Fruit fly (Drosophila melanogaster) whole organism, embryonic: ENCODE measurements around the gene CG8891.

Experiments
- Atf3 ChIP-seq: fragments of 200-800 bp; sonication (Bioruptor generic); optimal IDR thresholded peaks from 3 replicates; lab custom pipeline; 2016; ENCODE audit warnings: missing biosample characterization, missing genetic modification characterization
- B-H2 ChIP-seq: fragments of 200-800 bp; sonication (Bioruptor generic); optimal IDR thresholded peaks from 2 replicates; lab custom pipeline; 2018; ENCODE audit warnings: missing biosample characterization, mild to moderate bottlenecking, missing genetic modification characterization
- CG10274 ChIP-seq: fragments of 200-800 bp; sonication (Bioruptor generic); optimal IDR thresholded peaks from 3 replicates; lab custom pipeline; 2017; ENCODE audit warnings: missing biosample characterization, mild to moderate bottlenecking, missing genetic modification characterization
- CG10321 ChIP-seq: fragments of 200-800 bp; sonication (Bioruptor generic); IDR thresholded peaks from 2 replicates; pipeline ENCODE4 v1.3.6; 2022; ENCODE audit warnings: missing biosample characterization, missing genetic modification characterization
- CG10654 ChIP-seq: fragments of 200-800 bp; sonication (Bioruptor generic); optimal IDR thresholded peaks from 2 replicates; lab custom pipeline; 2016; ENCODE audit warnings: missing biosample characterization, missing genetic modification characterization
- CG11247 ChIP-seq: fragments of 200-800 bp; sonication (Bioruptor generic); IDR thresholded peaks from 2 replicates; pipeline ENCODE4 v1.3.6; 2022; ENCODE audit warnings: missing biosample characterization, missing genetic modification characterization
- CG14965 ChIP-seq: fragments of 200-800 bp; sonication (Bioruptor generic); optimal IDR thresholded peaks from 2 replicates; lab custom pipeline; 2016; ENCODE audit warnings: missing biosample characterization, missing genetic modification characterization, borderline replicate concordance
- CG15269 ChIP-seq: fragments of 200-800 bp; sonication (Bioruptor generic); optimal IDR thresholded peaks from 2 replicates; lab custom pipeline; 2018; ENCODE audit warnings: missing biosample characterization, mild to moderate bottlenecking, missing genetic modification characterization, moderate library complexity
- CG16863 ChIP-seq: fragments of 200-800 bp; sonication (Bioruptor generic); optimal IDR thresholded peaks from 3 replicates; lab custom pipeline; 2016; ENCODE audit warnings: missing biosample characterization, missing genetic modification characterization
- CG17612 ChIP-seq: fragments of 200-800 bp; sonication (Bioruptor generic); IDR thresholded peaks from 2 replicates; pipeline ENCODE4 v1.3.6; 2022; ENCODE audit warnings: missing biosample characterization, missing genetic modification characterization
- CG1792 ChIP-seq: fragments of 200-800 bp; sonication (Bioruptor generic); optimal IDR thresholded peaks from 2 replicates; lab custom pipeline; 2016; ENCODE audit warnings: missing biosample characterization, missing genetic modification characterization
- CG18599 ChIP-seq: fragments of 200-800 bp; sonication (Bioruptor generic); optimal IDR thresholded peaks from 3 replicates; lab custom pipeline; 2017; ENCODE audit warnings: missing biosample characterization, missing genetic modification characterization, mild to moderate bottlenecking, moderate library complexity, missing genetic modification reagents
- CG18619 ChIP-seq: fragments of 200-800 bp; sonication (Bioruptor generic); optimal IDR thresholded peaks from 3 replicates; lab custom pipeline; 2017; ENCODE audit warnings: missing biosample characterization, mild to moderate bottlenecking, missing genetic modification characterization
- CG2202 ChIP-seq: fragments of 200-800 bp; sonication (Bioruptor generic); optimal IDR thresholded peaks from 2 replicates; lab custom pipeline; 2018; ENCODE audit warnings: missing biosample characterization, mild to moderate bottlenecking, missing genetic modification characterization
- CG30431 ChIP-seq: fragments of 200-800 bp; sonication (Bioruptor generic); optimal IDR thresholded peaks from 2 replicates; lab custom pipeline; 2017; ENCODE audit warnings: missing biosample characterization, missing genetic modification characterization
- CG32532 ChIP-seq: fragments of 200-800 bp; sonication (Bioruptor generic); IDR thresholded peaks from 2 replicates; pipeline ENCODE4 v1.3.6; 2022; ENCODE audit warnings: missing biosample characterization, missing genetic modification characterization
- CG4854 ChIP-seq: fragments of 200-800 bp; sonication (Bioruptor generic); optimal IDR thresholded peaks from 2 replicates; lab custom pipeline; 2016; ENCODE audit warnings: missing biosample characterization, missing genetic modification characterization, inconsistent platforms
- CG7271 ChIP-seq: fragments of 200-800 bp; sonication (Bioruptor generic); optimal IDR thresholded peaks from 2 replicates; lab custom pipeline; 2018; ENCODE audit warnings: missing biosample characterization, mild to moderate bottlenecking, missing genetic modification characterization, moderate library complexity
- CG7786 ChIP-seq: fragments of 200-800 bp; sonication (Bioruptor generic); optimal IDR thresholded peaks from 2 replicates; lab custom pipeline; 2016; ENCODE audit warnings: missing biosample characterization, missing genetic modification characterization
- CG7963 ChIP-seq: fragments of 200-800 bp; sonication (Bioruptor generic); IDR thresholded peaks from 3 replicates; pipeline ENCODE4 v1.3.6; 2022; ENCODE audit warnings: missing biosample characterization, missing genetic modification characterization; ENCODE audit not compliant: partially characterized antibody
- CG8478 ChIP-seq: fragments of >200 bp; optimal IDR thresholded peaks from 2 replicates; lab custom pipeline; 2018
- CG9876 ChIP-seq: fragments of 200-800 bp; sonication (Bioruptor generic); optimal IDR thresholded peaks from 2 replicates; lab custom pipeline; 2016; ENCODE audit warnings: missing biosample characterization, missing genetic modification characterization
- CoRest ChIP-seq: fragments of 200-800 bp; sonication (Bioruptor generic); optimal IDR thresholded peaks from 3 replicates; lab custom pipeline; 2018; ENCODE audit warnings: missing biosample characterization, mild to moderate bottlenecking, missing genetic modification characterization, moderate library complexity
- D19A ChIP-seq: fragments of 200-800 bp; optimal IDR thresholded peaks from 3 replicates; lab custom pipeline; 2019; ENCODE audit warnings: missing biosample characterization, mild to moderate bottlenecking, missing genetic modification characterization, moderate library complexity
- Dbx ChIP-seq: fragments of 200-800 bp; sonication (Bioruptor generic); IDR thresholded peaks from 3 replicates; pipeline ENCODE4 v1.3.6; 2022; ENCODE audit warnings: missing biosample characterization, missing genetic modification characterization
- Eip74EF ChIP-seq, 2 experiments: fragments of 200-800 bp in 1 of 2; fragments of >200 bp in 1 of 2; sonication (Bioruptor generic) in 1 of 2; optimal IDR thresholded peaks; 2 replicates each; lab custom pipeline; 2017 to 2019; ENCODE audit warnings: missing biosample characterization in 2 of 2, missing genetic modification characterization in 2 of 2, mild to moderate bottlenecking in 1 of 2, moderate library complexity in 1 of 2
- HmgZ ChIP-seq: fragments of 200-800 bp; sonication (Bioruptor generic); optimal IDR thresholded peaks from 2 replicates; lab custom pipeline; 2018; ENCODE audit warnings: missing biosample characterization, mild to moderate bottlenecking, missing genetic modification characterization
- MESR4 ChIP-seq: fragments of 200-800 bp; sonication (Bioruptor generic); optimal IDR thresholded peaks from 2 replicates; lab custom pipeline; 2018; ENCODE audit warnings: missing biosample characterization, mild to moderate bottlenecking, missing genetic modification characterization, moderate library complexity
- Max ChIP-seq: fragments of 200-800 bp; sonication (Bioruptor generic); optimal IDR thresholded peaks from 2 replicates; lab custom pipeline; 2016; ENCODE audit warnings: missing biosample characterization, mild to moderate bottlenecking, missing genetic modification characterization
- Optix ChIP-seq: fragments of 200-800 bp; sonication (Bioruptor generic); IDR thresholded peaks from 3 replicates; pipeline ENCODE4 v1.3.6; 2022; ENCODE audit warnings: missing biosample characterization, missing genetic modification characterization
- Taf1 ChIP-seq: fragments of 200-800 bp; sonication (Bioruptor generic); IDR thresholded peaks from 2 replicates; pipeline ENCODE4 v1.3.6; 2022; ENCODE audit warnings: missing biosample characterization, missing genetic modification characterization
- amos ChIP-seq: fragments of 200-800 bp; sonication (Bioruptor generic); IDR thresholded peaks from 2 replicates; pipeline ENCODE4 v1.3.6; 2022; ENCODE audit warnings: missing biosample characterization, missing genetic modification characterization; ENCODE audit not compliant: partially characterized antibody
- bsh ChIP-seq, 2 experiments: fragments of 200-800 bp; sonication (Bioruptor generic); optimal IDR thresholded peaks; 2 replicates each; lab custom pipeline; 2017 to 2018; ENCODE audit warnings: mild to moderate bottlenecking in 2 of 2, missing biosample characterization in 2 of 2, missing genetic modification characterization in 2 of 2, moderate library complexity in 1 of 2
- crol ChIP-seq: fragments of 200-800 bp; sonication (Bioruptor generic); IDR thresholded peaks from 2 replicates; pipeline ENCODE4 v1.3.6; 2022; ENCODE audit warnings: missing biosample characterization, missing genetic modification characterization
- da ChIP-seq: fragments of 200-800 bp; sonication (Bioruptor generic); optimal IDR thresholded peaks from 2 replicates; lab custom pipeline; 2016; ENCODE audit warnings: missing biosample characterization, missing genetic modification characterization
- dimm ChIP-seq: fragments of 200-800 bp; sonication (Bioruptor generic); IDR thresholded peaks from 2 replicates; pipeline ENCODE4 v1.3.6; 2022; ENCODE audit warnings: missing biosample characterization, missing genetic modification characterization
- dpn ChIP-seq, 2 experiments: fragments of 200-800 bp; sonication (Bioruptor generic); optimal IDR thresholded peaks; 3 replicates each; lab custom pipeline; 2016; ENCODE audit warnings: missing biosample characterization in 2 of 2, missing genetic modification characterization in 2 of 2
- dysf ChIP-seq: fragments of 200-800 bp; sonication (Bioruptor generic); IDR thresholded peaks from 3 replicates; pipeline ENCODE4 v1.3.6; 2022; ENCODE audit warnings: missing biosample characterization, missing genetic modification characterization
- grau ChIP-seq: fragments of 200-800 bp; optimal IDR thresholded peaks from 3 replicates; lab custom pipeline; 2019; ENCODE audit warnings: missing biosample characterization, mild to moderate bottlenecking, missing genetic modification characterization, moderate library complexity
- hth ChIP-seq: fragments of >200 bp; optimal IDR thresholded peaks from 2 replicates; lab custom pipeline; 2017; ENCODE audit warnings: inconsistent platforms
- ind ChIP-seq: fragments of 200-800 bp; sonication (Bioruptor generic); optimal IDR thresholded peaks from 3 replicates; lab custom pipeline; 2016; ENCODE audit warnings: missing biosample characterization, missing genetic modification characterization
- jing ChIP-seq: fragments of 200-800 bp; sonication (Bioruptor generic); optimal IDR thresholded peaks from 2 replicates; lab custom pipeline; 2018; ENCODE audit warnings: missing biosample characterization, mild to moderate bottlenecking, missing genetic modification characterization
- otp ChIP-seq: fragments of 200-800 bp; sonication (Bioruptor generic); IDR thresholded peaks from 3 replicates; pipeline ENCODE4, ENCODE4 v1.3.6; 2022; ENCODE audit warnings: missing biosample characterization, missing genetic modification characterization
- peb ChIP-seq: fragments of 200-800 bp; sonication (Bioruptor generic); IDR thresholded peaks from 2 replicates; pipeline ENCODE4 v1.3.6; 2022; ENCODE audit warnings: missing biosample characterization, missing genetic modification characterization
- pum ChIP-seq: fragments of 200-800 bp; sonication (Bioruptor generic); optimal IDR thresholded peaks from 2 replicates; lab custom pipeline; 2016; ENCODE audit warnings: missing biosample characterization, missing genetic modification characterization
- sob ChIP-seq: fragments of 200-800 bp; sonication (Bioruptor generic); IDR thresholded peaks from 2 replicates; pipeline ENCODE4 v1.3.6; 2022; ENCODE audit warnings: missing biosample characterization, missing genetic modification characterization
- stwl ChIP-seq: fragments of 200-800 bp; sonication (Bioruptor generic); optimal IDR thresholded peaks from 3 replicates; lab custom pipeline; 2018; ENCODE audit warnings: missing biosample characterization, mild to moderate bottlenecking, missing genetic modification characterization, moderate library complexity
- trh ChIP-seq: fragments of 200-800 bp; sonication (Bioruptor generic); optimal IDR thresholded peaks from 2 replicates; lab custom pipeline; 2016; ENCODE audit warnings: missing biosample characterization, missing genetic modification characterization
- vfl ChIP-seq: fragments of 200-800 bp; sonication (Bioruptor generic); optimal IDR thresholded peaks from 2 replicates; lab custom pipeline; 2016; ENCODE audit warnings: missing biosample characterization, missing genetic modification characterization
- vnd ChIP-seq: fragments of 200-800 bp; sonication (Bioruptor generic); IDR thresholded peaks from 3 replicates; pipeline ENCODE4 v1.3.6; 2022; ENCODE audit warnings: missing biosample characterization, missing genetic modification characterization; ENCODE audit not compliant: partially characterized antibody

Gene CG8891

dm6 chr2L:5000287-5000871 is 21.2 kb upstream of the CG8891 start (continued):
- peak; percentile 75 for TF ChIP-seq sob (GFP tag; lab: Robert Waterston, UW)
- peak; percentile 58 for TF ChIP-seq CG7271
- TF ChIP-seq CG9876 = peak; percentile 49
- peak; percentile 67 for TF ChIP-seq dimm (GFP tag; lab: Robert Waterston, UW)
- TF ChIP-seq Eip74EF (GFP tag; optimal IDR thresholded peaks at IDR 0.05; lab: Kevin White, UChicago) = peak in 1 of 2 experiments; percentile 75
- TF ChIP-seq CG8478 (lab: Kevin White, UChicago) = no peak
- TF ChIP-seq CG18599 = peak; percentile 85
- peak; percentile 86 for TF ChIP-seq dysf (GFP tag; lab: Robert Waterston, UW)
- TF ChIP-seq CG7786 (GFP tag; lab: Kevin White, UChicago) = peak; percentile 79
- peak; percentile 67; the same call in 2 of the 3 replicates for TF ChIP-seq otp (GFP tag; lab: Robert Waterston, UW)
- no peak for TF ChIP-seq amos (GFP tag; lab: Robert Waterston, UW)
- TF ChIP-seq Atf3 (GFP tag; lab: Kevin White, UChicago) = peak; percentile 44
- no peak for TF ChIP-seq vnd
- TF ChIP-seq stwl (tag; lab: Kevin White, UChicago) = no peak
- TF ChIP-seq CG14965 (GFP tag; lab: Kevin White, UChicago) = no peak
- peak; percentile 11 for TF ChIP-seq MESR4 (GFP tag; lab: Kevin White, UChicago)
- TF ChIP-seq vfl (GFP tag; lab: Kevin White, UChicago) = peak; percentile 87
- TF ChIP-seq CG32532 = peak; percentile 84
- TF ChIP-seq Optix (GFP tag; lab: Robert Waterston, UW) = peak; percentile 56; the same call in 2 of the 3 replicates
- no peak for TF ChIP-seq da (GFP tag; lab: Kevin White, UChicago)
- TF ChIP-seq CG10321 (GFP tag; lab: Robert Waterston, UW) = no peak
- TF ChIP-seq grau (tag; lab: Kevin White, UChicago) = peak; percentile 68
- peak; percentile 84 for TF ChIP-seq CG15269 (tag; lab: Kevin White, UChicago)
- peak; percentile 74 for TF ChIP-seq D19A (tag; lab: Kevin White, UChicago)
- TF ChIP-seq CoRest (tag; lab: Kevin White, UChicago) = peak; percentile 88
- peak; percentile 86 for TF ChIP-seq CG30431 (GFP tag; lab: Kevin White, UChicago)
- no peak for TF ChIP-seq trh
- peak; percentile 79 for TF ChIP-seq CG18619 (GFP tag; lab: Kevin White, UChicago)
- peak; percentile 75 to 83 for TF ChIP-seq bsh (GFP tag; optimal IDR thresholded peaks at IDR 0.05; lab: Kevin White, UChicago)
- TF ChIP-seq CG17612 (GFP tag; lab: Robert Waterston, UW) = peak; percentile 40; the same call in 1 of the 2 replicates
- TF ChIP-seq CG1792 (GFP tag; lab: Kevin White, UChicago) = peak; percentile 9
- TF ChIP-seq Taf1 (GFP tag; lab: Robert Waterston, UW) = peak; percentile 71
- TF ChIP-seq B-H2 (GFP tag; lab: Kevin White, UChicago) = peak; percentile 43
- TF ChIP-seq peb (GFP tag; lab: Robert Waterston, UW) = peak; percentile 78
- TF ChIP-seq CG10654 = peak; percentile 63
- peak; percentile 38 for TF ChIP-seq CG10274 (GFP tag; lab: Kevin White, UChicago)
- peak; percentile 85 for TF ChIP-seq CG2202
- TF ChIP-seq, all 482 proteins: peak for 394

dm6 chr2L:4999389-5000032 is 20.3 kb upstream of the CG8891 start:
- no peak for TF ChIP-seq crol
- TF ChIP-seq HmgZ (tag; lab: Kevin White, UChicago) = peak; percentile 38
- peak; percentile 25 for TF ChIP-seq jing (GFP tag; lab: Kevin White, UChicago)
- TF ChIP-seq ind = peak; percentile 83
- TF ChIP-seq hth (lab: Kevin White, UChicago) = no peak
- no peak; the same call in 1 of the 3 replicates for TF ChIP-seq Dbx (GFP tag; lab: Robert Waterston, UW)
- peak; percentile 19 for TF ChIP-seq vfl (GFP tag; lab: Kevin White, UChicago)
- peak; percentile 67 to 75 for TF ChIP-seq dpn (GFP tag; optimal IDR thresholded peaks at IDR 0.05; lab: Kevin White, UChicago)
- peak; percentile 2 for TF ChIP-seq Max (GFP tag; lab: Kevin White, UChicago)
- no peak for TF ChIP-seq CG7963
- TF ChIP-seq otp (GFP tag; lab: Robert Waterston, UW) = peak; percentile 61; the same call in 2 of the 3 replicates
- peak; percentile 55 for TF ChIP-seq CG16863
- peak; percentile 76 for TF ChIP-seq CG11247 (GFP tag; lab: Robert Waterston, UW)
- peak; percentile 43 for TF ChIP-seq pum (GFP tag; lab: Kevin White, UChicago)
- no peak for TF ChIP-seq CG4854 (GFP tag; lab: Kevin White, UChicago)
